Worm (Caenorhabditis elegans): ENCODE measurements around the gene acbp-5.

DNA sequence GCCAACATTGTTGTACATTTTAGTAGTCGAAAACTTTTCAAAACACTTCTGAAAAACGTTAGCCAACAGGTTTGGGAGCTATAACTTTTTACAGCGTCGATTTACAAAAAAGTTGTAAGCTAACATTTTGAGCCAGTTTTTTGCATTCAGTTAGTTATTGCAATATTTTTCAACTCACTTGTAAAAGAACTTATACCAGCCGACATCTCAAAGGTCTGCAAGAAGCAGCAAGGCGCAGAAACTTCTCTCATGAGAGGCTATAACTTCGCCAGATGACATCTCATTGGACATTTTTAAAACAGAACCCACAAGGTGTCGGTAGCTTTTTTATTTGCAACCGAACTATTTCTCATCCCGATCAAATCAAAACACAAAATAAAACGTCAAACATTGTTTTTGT is 28.0 kb upstream of the acbp-5 start:
- TF ChIP-seq ztf-29 (GFP tag; IDR thresholded peaks at IDR 0.05) (no peak), flt-1 (GFP tag; IDR thresholded peaks at IDR 0.05) (no peak), ztf-23 (GFP tag; IDR thresholded peaks at IDR 0.05) (no peak), tab-1 (GFP tag; IDR thresholded peaks at IDR 0.05) (no peak)
